Fruit fly (Drosophila melanogaster) whole organism, embryonic: ENCODE data around the gene AGO2.
A peak's percentile ranks its signal among the peaks of the same experiment; 100 is the strongest.

Experiments used
- Atf6 ChIP-seq: fragments of 200-800 bp; sonication (Bioruptor generic); IDR thresholded peaks from 2 replicates; pipeline ENCODE4 v1.3.6; 2022; ENCODE audit warnings: missing biosample characterization, missing genetic modification characterization
- CG10654 ChIP-seq: fragments of 200-800 bp; sonication (Bioruptor generic); optimal IDR thresholded peaks from 2 replicates; lab custom pipeline; 2016; ENCODE audit warnings: missing biosample characterization, missing genetic modification characterization
- CG11504 ChIP-seq: fragments of 200-800 bp; sonication (Bioruptor generic); optimal IDR thresholded peaks from 3 replicates; lab custom pipeline; 2019; ENCODE audit warnings: missing biosample characterization, mild to moderate bottlenecking, missing genetic modification characterization, moderate library complexity
- CG1529 ChIP-seq: fragments of 200-800 bp; sonication (Bioruptor generic); optimal IDR thresholded peaks from 3 replicates; lab custom pipeline; 2018; ENCODE audit warnings: missing biosample characterization, missing genetic modification characterization
- CG15479 ChIP-seq: fragments of 200-800 bp; sonication (Bioruptor generic); optimal IDR thresholded peaks from 3 replicates; lab custom pipeline; 2019; ENCODE audit warnings: missing biosample characterization, mild to moderate bottlenecking, missing genetic modification characterization, moderate library complexity
- CG16815 ChIP-seq: fragments of 200-800 bp; sonication (Bioruptor generic); optimal IDR thresholded peaks from 3 replicates; lab custom pipeline; 2017; ENCODE audit warnings: missing biosample characterization, mild to moderate bottlenecking, missing genetic modification characterization
- CG17186 ChIP-seq: fragments of 200-800 bp; sonication (Bioruptor generic); optimal IDR thresholded peaks from 3 replicates; lab custom pipeline; 2017; ENCODE audit warnings: missing biosample characterization, missing genetic modification reagents, missing genetic modification characterization
- CG17385 ChIP-seq: fragments of 200-800 bp; sonication (Bioruptor generic); optimal IDR thresholded peaks from 3 replicates; lab custom pipeline; 2018; ENCODE audit warnings: missing biosample characterization, mild to moderate bottlenecking, missing genetic modification characterization
- CG2129 ChIP-seq: fragments of 200-800 bp; sonication (Bioruptor generic); IDR thresholded peaks from 2 replicates; pipeline ENCODE4 v1.3.6; 2022; ENCODE audit warnings: missing biosample characterization, missing genetic modification characterization; ENCODE audit not compliant: partially characterized antibody
- CG2875 ChIP-seq: fragments of 200-800 bp; sonication (Bioruptor generic); optimal IDR thresholded peaks from 2 replicates; lab custom pipeline; 2017; ENCODE audit warnings: missing biosample characterization, mild to moderate bottlenecking, missing genetic modification characterization, missing genetic modification reagents
- CG31224 ChIP-seq: fragments of 200-800 bp; sonication (Bioruptor generic); IDR thresholded peaks from 2 replicates; pipeline ENCODE4 v1.3.6; 2022; ENCODE audit warnings: missing biosample characterization, missing genetic modification characterization
- CG3163 ChIP-seq: fragments of 200-800 bp; sonication (Bioruptor generic); optimal IDR thresholded peaks from 3 replicates; lab custom pipeline; 2016; ENCODE audit warnings: missing biosample characterization, missing genetic modification characterization
- CG4360 ChIP-seq: fragments of 200-800 bp; sonication (Bioruptor generic); IDR thresholded peaks from 2 replicates; pipeline ENCODE4 v1.3.6; 2022; ENCODE audit warnings: missing biosample characterization, missing genetic modification characterization
- CG6813 ChIP-seq: fragments of 200-800 bp; sonication (Bioruptor generic); optimal IDR thresholded peaks from 2 replicates; lab custom pipeline; 2017; ENCODE audit warnings: missing biosample characterization, missing genetic modification characterization, mild to moderate bottlenecking, moderate library complexity, missing genetic modification reagents
- CG7357 ChIP-seq: fragments of 200-800 bp; sonication (Bioruptor generic); IDR thresholded peaks from 3 replicates; pipeline ENCODE4 v1.3.6; 2022; ENCODE audit warnings: missing biosample characterization, missing genetic modification characterization
- CG7786 ChIP-seq: fragments of 200-800 bp; sonication (Bioruptor generic); optimal IDR thresholded peaks from 2 replicates; lab custom pipeline; 2016; ENCODE audit warnings: missing biosample characterization, missing genetic modification characterization
- CG8924 ChIP-seq: fragments of 200-800 bp; optimal IDR thresholded peaks from 3 replicates; lab custom pipeline; 2019; ENCODE audit warnings: missing biosample characterization, mild to moderate bottlenecking, missing genetic modification characterization, moderate library complexity
- CG9215 ChIP-seq: fragments of 200-800 bp; sonication (Bioruptor generic); IDR thresholded peaks from 2 replicates; pipeline ENCODE4 v1.3.6; 2022; ENCODE audit warnings: missing biosample characterization, missing genetic modification characterization
- CoRest ChIP-seq: fragments of 200-800 bp; sonication (Bioruptor generic); optimal IDR thresholded peaks from 3 replicates; lab custom pipeline; 2018; ENCODE audit warnings: missing biosample characterization, mild to moderate bottlenecking, missing genetic modification characterization, moderate library complexity
- CrebB ChIP-seq: fragments of 200-800 bp; sonication (Bioruptor generic); optimal IDR thresholded peaks from 3 replicates; lab custom pipeline; 2018; ENCODE audit warnings: missing biosample characterization, mild to moderate bottlenecking, missing genetic modification characterization
- Dek ChIP-seq: fragments of 200-800 bp; sonication (Bioruptor generic); optimal IDR thresholded peaks from 3 replicates; lab custom pipeline; 2019; ENCODE audit warnings: missing biosample characterization, mild to moderate bottlenecking, missing genetic modification characterization, moderate library complexity
- Dip3 ChIP-seq: fragments of 200-800 bp; sonication (Bioruptor generic); optimal IDR thresholded peaks from 3 replicates; lab custom pipeline; 2016; ENCODE audit warnings: missing biosample characterization, missing genetic modification characterization
- Dll ChIP-seq: fragments of 200-800 bp; sonication (Bioruptor generic); IDR thresholded peaks from 4 replicates; pipeline ENCODE4 v1.3.6; 2022; ENCODE audit warnings: missing biosample characterization, missing genetic modification characterization; ENCODE audit not compliant: partially characterized antibody
- ERR ChIP-seq: fragments of 200-800 bp; sonication (Bioruptor generic); optimal IDR thresholded peaks from 2 replicates; lab custom pipeline; 2016; ENCODE audit warnings: missing biosample characterization, missing genetic modification characterization
- Fer3 ChIP-seq: fragments of 200-800 bp; sonication (Bioruptor generic); optimal IDR thresholded peaks from 2 replicates; lab custom pipeline; 2018; ENCODE audit warnings: missing biosample characterization, mild to moderate bottlenecking, missing genetic modification characterization, moderate library complexity
- MTF-1 ChIP-seq: fragments of 200-800 bp; sonication (Bioruptor generic); optimal IDR thresholded peaks from 2 replicates; lab custom pipeline; 2018; ENCODE audit warnings: missing biosample characterization, mild to moderate bottlenecking, missing genetic modification characterization, borderline replicate concordance
- Optix ChIP-seq: fragments of 200-800 bp; sonication (Bioruptor generic); IDR thresholded peaks from 3 replicates; pipeline ENCODE4 v1.3.6; 2022; ENCODE audit warnings: missing biosample characterization, missing genetic modification characterization
- Poxn ChIP-seq: fragments of 200-800 bp; sonication (Bioruptor generic); IDR thresholded peaks from 2 replicates; pipeline ENCODE4 v1.3.6; 2022; ENCODE audit warnings: missing biosample characterization, missing genetic modification characterization
- Ravus ChIP-seq: fragments of 200-800 bp; sonication (Bioruptor generic); IDR thresholded peaks from 2 replicates; pipeline ENCODE4 v1.3.6; 2022; ENCODE audit warnings: missing biosample characterization, missing genetic modification characterization
- Six4 ChIP-seq: fragments of 200-800 bp; sonication (Bioruptor generic); optimal IDR thresholded peaks from 2 replicates; lab custom pipeline; 2016; ENCODE audit warnings: missing biosample characterization, missing genetic modification characterization
- Sry-β ChIP-seq: fragments of 200-800 bp; sonication (Bioruptor generic); optimal IDR thresholded peaks from 2 replicates; lab custom pipeline; 2018; ENCODE audit warnings: missing biosample characterization, mild to moderate bottlenecking, missing genetic modification characterization, moderate library complexity
- Sry-δ ChIP-seq: fragments of 200-800 bp; sonication (Bioruptor generic); optimal IDR thresholded peaks from 2 replicates; lab custom pipeline; 2016; ENCODE audit warnings: missing biosample characterization, missing genetic modification characterization
- Ssrp ChIP-seq: fragments of 200-800 bp; sonication (Bioruptor generic); optimal IDR thresholded peaks from 2 replicates; lab custom pipeline; 2018; ENCODE audit warnings: missing biosample characterization, mild to moderate bottlenecking, missing genetic modification characterization, moderate library complexity
- Tbp ChIP-seq: fragments of >200 bp; optimal IDR thresholded peaks from 2 replicates; lab custom pipeline; 2018; ENCODE audit warnings: missing biosample characterization, missing genetic modification characterization
- ac ChIP-seq: fragments of 200-800 bp; sonication (Bioruptor generic); optimal IDR thresholded peaks from 3 replicates; lab custom pipeline; 2017; ENCODE audit warnings: missing biosample characterization, mild to moderate bottlenecking, missing genetic modification characterization
- corto ChIP-seq: fragments of 200-800 bp; sonication (Bioruptor generic); optimal IDR thresholded peaks from 2 replicates; lab custom pipeline; 2016; ENCODE audit warnings: missing biosample characterization, mild to moderate bottlenecking, missing genetic modification characterization, moderate library complexity
- da ChIP-seq: fragments of 200-800 bp; sonication (Bioruptor generic); optimal IDR thresholded peaks from 2 replicates; lab custom pipeline; 2016; ENCODE audit warnings: missing biosample characterization, missing genetic modification characterization
- dan ChIP-seq: fragments of 200-800 bp; sonication (Bioruptor generic); IDR thresholded peaks from 2 replicates; pipeline ENCODE4 v1.3.6; 2022; ENCODE audit warnings: missing biosample characterization, missing genetic modification characterization
- kni ChIP-seq: fragments of 200-800 bp; sonication (Bioruptor generic); optimal IDR thresholded peaks from 3 replicates; lab custom pipeline; 2017; ENCODE audit warnings: mild to moderate bottlenecking, missing biosample characterization, missing genetic modification reagents, missing genetic modification characterization
- lmd ChIP-seq: fragments of 200-800 bp; sonication (Bioruptor generic); IDR thresholded peaks from 2 replicates; pipeline ENCODE4 v1.3.6; 2022; ENCODE audit warnings: missing biosample characterization, missing genetic modification characterization
- odd ChIP-seq: fragments of 200-800 bp; sonication (Bioruptor generic); optimal IDR thresholded peaks from 2 replicates; lab custom pipeline; 2017; ENCODE audit warnings: missing biosample characterization, mild to moderate bottlenecking, missing genetic modification characterization
- pb ChIP-seq: fragments of 200-800 bp; sonication (Bioruptor generic); optimal IDR thresholded peaks from 3 replicates; lab custom pipeline; 2016; ENCODE audit warnings: missing biosample characterization, missing genetic modification characterization
- pnt ChIP-seq: fragments of 200-800 bp; sonication (Bioruptor generic); optimal IDR thresholded peaks from 3 replicates; lab custom pipeline; 2016; ENCODE audit warnings: missing biosample characterization, missing genetic modification characterization
- row ChIP-seq: fragments of 200-800 bp; sonication (Bioruptor generic); IDR thresholded peaks from 3 replicates; pipeline ENCODE4 v1.3.6; 2022; ENCODE audit warnings: missing biosample characterization, missing genetic modification characterization
- run ChIP-seq: fragments of 200-800 bp; sonication (Bioruptor generic); optimal IDR thresholded peaks from 3 replicates; lab custom pipeline; 2018; ENCODE audit warnings: missing biosample characterization, mild to moderate bottlenecking, missing genetic modification characterization
- seq ChIP-seq: fragments of 200-800 bp; sonication (Bioruptor generic); IDR thresholded peaks from 2 replicates; pipeline ENCODE4 v1.3.6; 2022; ENCODE audit warnings: missing biosample characterization, missing genetic modification characterization
- slbo ChIP-seq: fragments of 200-800 bp; sonication (Bioruptor generic); IDR thresholded peaks from 2 replicates; pipeline ENCODE4 v1.3.6; 2022; ENCODE audit warnings: missing biosample characterization, missing genetic modification characterization
- ssp ChIP-seq: fragments of 200-800 bp; sonication (Bioruptor generic); IDR thresholded peaks from 2 replicates; pipeline ENCODE4 v1.3.6; 2022; ENCODE audit warnings: missing biosample characterization, missing genetic modification characterization
- tx ChIP-seq: fragments of 200-800 bp; sonication (Bioruptor generic); optimal IDR thresholded peaks from 2 replicates; lab custom pipeline; 2016; ENCODE audit warnings: missing biosample characterization, missing genetic modification characterization
- wor ChIP-seq: fragments of 200-800 bp; sonication (Bioruptor generic); IDR thresholded peaks from 2 replicates; pipeline ENCODE4 v1.3.6; 2022; ENCODE audit warnings: missing biosample characterization, missing genetic modification characterization

Gene AGO2

dm6 chr3L:15533402-15534129 lies 20.3 kb upstream of the AGO2 start (continued):
- TF ChIP-seq CG7786 (GFP tag; lab: Kevin White, UChicago) (peak; percentile 53), Dip3 (GFP tag; lab: Kevin White, UChicago) (peak; percentile 32), CG17385 (GFP tag; lab: Kevin White, UChicago) (peak; percentile 17), slbo (0 out of 2 replicates have a peak, but pooled peaks have one; percentile 5), seq (GFP tag; lab: Robert Waterston, UW) (no peak), Six4 (peak; percentile 23), Sry-δ (GFP tag; lab: Kevin White, UChicago) (peak; percentile 2), ssp (no peak), Dll (GFP tag; lab: Robert Waterston, UW) (no peak), row (no peak; the same call in 1 of the 3 replicates), CG10654 (GFP tag; lab: Kevin White, UChicago) (no peak), Sry-β (GFP tag; lab: Kevin White, UChicago) (no peak), lmd (GFP tag; lab: Robert Waterston, UW) (peak; percentile 16; the same call in 1 of the 2 replicates), CG17186 (peak; percentile 30), run (no peak), CG8924 (tag; lab: Kevin White, UChicago) (peak; percentile 43), CG2129 (GFP tag; lab: Robert Waterston, UW) (no peak), MTF-1 (GFP tag; lab: Kevin White, UChicago) (no peak), da (no peak), dan (GFP tag; lab: Robert Waterston, UW) (no peak), CG15479 (no peak), CG11504 (peak; percentile 59), pnt (peak; percentile 12), CG6813 (GFP tag; lab: Kevin White, UChicago) (peak; percentile 23), CG9215 (GFP tag; lab: Robert Waterston, UW) (peak; percentile 11; the same call in 1 of the 2 replicates), odd (GFP tag; lab: Kevin White, UChicago) (no peak), ERR (GFP tag; lab: Kevin White, UChicago) (no peak), CG4360 (GFP tag; lab: Robert Waterston, UW) (0 out of 2 replicates have a peak, but pooled peaks have one; percentile 26), Dek (tag; lab: Kevin White, UChicago) (no peak), CG16815 (no peak), Optix (peak; percentile 41; the same call in 1 of the 3 replicates), Tbp (no peak), Atf6 (no peak), pb (peak; percentile 74), CG31224 (GFP tag; lab: Robert Waterston, UW) (no peak), Ssrp (tag; lab: Kevin White, UChicago) (peak; percentile 40), Ravus (GFP tag; lab: Robert Waterston, UW) (no peak), wor (GFP tag; lab: Robert Waterston, UW) (no peak), CG2875 (peak; percentile 32), Fer3 (no peak), corto (GFP tag; lab: Kevin White, UChicago) (peak; percentile 3), CG7357 (GFP tag; lab: Robert Waterston, UW) (0 out of 3 replicates have a peak, but pooled peaks have one; percentile 8), CG3163 (GFP tag; lab: Kevin White, UChicago) (peak; percentile 16), kni (GFP tag; lab: Kevin White, UChicago) (no peak), CoRest (tag; lab: Kevin White, UChicago) (peak; percentile 36), Poxn (no peak), CG1529 (GFP tag; lab: Kevin White, UChicago) (peak; percentile 3), CrebB (tag; lab: Kevin White, UChicago) (no peak), tx (no peak), ac (GFP tag; lab: Kevin White, UChicago) (no peak)
